Fruit fly (Drosophila melanogaster): ENCODE data around the gene CG7556.

Gene CG7556

dm6 chrX:19179696-19180255, at the start of gene CG7556, which contains the start of gene CG7453:
TSS of gene CG7556 (minus strand) at chrX:19179830.
TSS of gene CG7453 (plus strand) at chrX:19180173.
- TF ChIP-seq CG7101 (tag; optimal IDR thresholded peaks at IDR 0.05) (peak; percentile 65), CG1620 (GFP tag; optimal IDR thresholded peaks at IDR 0.05) (peak; percentile 76), Hr96 (GFP tag; optimal IDR thresholded peaks at IDR 0.05) (no peak), pad (GFP tag; optimal IDR thresholded peaks at IDR 0.05) (peak; percentile 60), CG5204 (GFP tag; optimal IDR thresholded peaks at IDR 0.05) (peak; percentile 81), ovo (GFP tag; optimal IDR thresholded peaks at IDR 0.05) (peak; percentile 57), Clk (GFP tag; optimal IDR thresholded peaks at IDR 0.05) (no peak), CG11617 (GFP tag; optimal IDR thresholded peaks at IDR 0.05) (peak; percentile 74), tj (GFP tag; optimal IDR thresholded peaks at IDR 0.05) (peak; percentile 98), cnc (optimal IDR thresholded peaks at IDR 0.05) (no peak), CG12768 (GFP tag; optimal IDR thresholded peaks at IDR 0.05) (peak; percentile 10), cic (GFP tag; optimal IDR thresholded peaks at IDR 0.05) (peak; percentile 15), CG7045 (GFP tag; optimal IDR thresholded peaks at IDR 0.05) (peak; percentile 56), kay (GFP tag; ENCODE audit: borderline replicate concordance) (no peak), toe (GFP tag; optimal IDR thresholded peaks at IDR 0.05) (peak; percentile 76), CG14711 (tag; optimal IDR thresholded peaks at IDR 0.05) (peak; percentile 72), bab1 (GFP tag; optimal IDR thresholded peaks at IDR 0.05) (peak; percentile 81), Mnt (GFP tag; optimal IDR thresholded peaks at IDR 0.05) (peak; percentile 66), Crg-1 (GFP tag; optimal IDR thresholded peaks at IDR 0.05) (peak; percentile 63)

dm6 chrX:19225304-19225640, 45.6 kb upstream of the CG7556 start:
- TF ChIP-seq CG7045 (GFP tag; optimal IDR thresholded peaks at IDR 0.05) (no peak), CG14711 (tag; optimal IDR thresholded peaks at IDR 0.05) (no peak), CG11617 (GFP tag; optimal IDR thresholded peaks at IDR 0.05) (no peak), ovo (GFP tag; optimal IDR thresholded peaks at IDR 0.05) (no peak)

dm6 chrX:19224580-19225303, 45.1 kb upstream of the CG7556 start:
- no peak for TF ChIP-seq CG7045 (GFP tag; optimal IDR thresholded peaks at IDR 0.05)
- TF ChIP-seq CG5204 (GFP tag; optimal IDR thresholded peaks at IDR 0.05): no peak
- TF ChIP-seq Crg-1 (GFP tag; optimal IDR thresholded peaks at IDR 0.05): no peak
- no peak for TF ChIP-seq pad (GFP tag; optimal IDR thresholded peaks at IDR 0.05)
- TF ChIP-seq cnc (optimal IDR thresholded peaks at IDR 0.05): no peak
- TF ChIP-seq tj (GFP tag; optimal IDR thresholded peaks at IDR 0.05): no peak
- TF ChIP-seq CG7101 (tag; optimal IDR thresholded peaks at IDR 0.05): no peak
- no peak for TF ChIP-seq CG11617 (GFP tag; optimal IDR thresholded peaks at IDR 0.05)
- TF ChIP-seq Clk (GFP tag; optimal IDR thresholded peaks at IDR 0.05): no peak
- no peak for TF ChIP-seq CG14711 (tag; optimal IDR thresholded peaks at IDR 0.05)

- no peak for TF ChIP-seq cnc (optimal IDR thresholded peaks at IDR 0.05)
- TF ChIP-seq tj (GFP tag; optimal IDR thresholded peaks at IDR 0.05): no peak
- no peak for TF ChIP-seq CG12768 (GFP tag; optimal IDR thresholded peaks at IDR 0.05)
- TF ChIP-seq CG11617 (GFP tag; optimal IDR thresholded peaks at IDR 0.05): no peak
- no peak for TF ChIP-seq Crg-1 (GFP tag; optimal IDR thresholded peaks at IDR 0.05)
- TF ChIP-seq cic (GFP tag; optimal IDR thresholded peaks at IDR 0.05): no peak
- TF ChIP-seq toe (GFP tag; optimal IDR thresholded peaks at IDR 0.05): no peak
- no peak for TF ChIP-seq pad (GFP tag; optimal IDR thresholded peaks at IDR 0.05)
- no peak for TF ChIP-seq CG7101 (tag; optimal IDR thresholded peaks at IDR 0.05)
- no peak for TF ChIP-seq CG7045 (GFP tag; optimal IDR thresholded peaks at IDR 0.05)
- no peak for TF ChIP-seq CG5204 (GFP tag; optimal IDR thresholded peaks at IDR 0.05)
- TF ChIP-seq CG1620 (GFP tag; optimal IDR thresholded peaks at IDR 0.05): no peak
- TF ChIP-seq Hr96 (GFP tag; optimal IDR thresholded peaks at IDR 0.05): no peak
- TF ChIP-seq Mnt (GFP tag; optimal IDR thresholded peaks at IDR 0.05): no peak
- no peak for TF ChIP-seq kay (GFP tag; ENCODE audit: borderline replicate concordance)
- TF ChIP-seq Clk (GFP tag; optimal IDR thresholded peaks at IDR 0.05): no peak
- TF ChIP-seq CG14711 (tag; optimal IDR thresholded peaks at IDR 0.05): no peak
- TF ChIP-seq CG33017 (tag; optimal IDR thresholded peaks at IDR 0.05): no peak
These were observed 41.4 kb upstream of the CG7556 start for dm6 chrX:19220963-19221572.

dm6 chrX:19220415-19220814, 40.8 kb upstream of the CG7556 start, which contains the start of gene CG7884:
TSS of gene CG7884 (plus strand) at chrX:19220622.
- TF ChIP-seq CG11617 (GFP tag; optimal IDR thresholded peaks at IDR 0.05): no peak

dm6 chrX:19216671-19217070, 37.0 kb upstream of the CG7556 start:
- TF ChIP-seq CG12768 (GFP tag; optimal IDR thresholded peaks at IDR 0.05): no peak

- TF ChIP-seq Clk (GFP tag; optimal IDR thresholded peaks at IDR 0.05) (no peak), toe (GFP tag; optimal IDR thresholded peaks at IDR 0.05) (no peak), kay (GFP tag; ENCODE audit: borderline replicate concordance) (no peak), CG7101 (tag; optimal IDR thresholded peaks at IDR 0.05) (no peak), bab1 (GFP tag; optimal IDR thresholded peaks at IDR 0.05) (no peak), CG33017 (tag; optimal IDR thresholded peaks at IDR 0.05) (no peak), CG7045 (GFP tag; optimal IDR thresholded peaks at IDR 0.05) (no peak), cic (GFP tag; optimal IDR thresholded peaks at IDR 0.05) (no peak), CG14711 (tag; optimal IDR thresholded peaks at IDR 0.05) (no peak)
These were observed 35.6 kb upstream of the CG7556 start, which contains the start of gene Muc18B for dm6 chrX:19215215-19215614. TSS of gene Muc18B (plus strand) at chrX:19215515.

Measured in whole organism, adult.